Fruit fly (Drosophila melanogaster) whole organism, embryonic: ENCODE results near the gene Lrr47.

Experiments
- ATbp ChIP-seq: fragments of 200-800 bp; sonication (Bioruptor generic); optimal IDR thresholded peaks from 2 replicates; lab custom pipeline; 2017; ENCODE audit warnings: missing biosample characterization, mild to moderate bottlenecking, missing genetic modification characterization, missing genetic modification reagents
- Atf-2 ChIP-seq: fragments of 200-800 bp; sonication (Bioruptor generic); optimal IDR thresholded peaks from 2 replicates; lab custom pipeline; 2016; ENCODE audit warnings: missing biosample characterization, missing genetic modification characterization
- B-H1 ChIP-seq: fragments of 200-800 bp; sonication (Bioruptor generic); IDR thresholded peaks from 3 replicates; pipeline ENCODE4 v1.3.6; 2022; ENCODE audit warnings: missing biosample characterization, missing genetic modification characterization
- BEAF-32 ChIP-seq: fragments of 200-800 bp; sonication (Bioruptor generic); optimal IDR thresholded peaks from 3 replicates; lab custom pipeline; 2017; ENCODE audit warnings: missing biosample characterization, missing genetic modification characterization, mild to moderate bottlenecking, moderate library complexity, missing genetic modification reagents
- Bgb ChIP-seq: fragments of 200-800 bp; sonication (Bioruptor generic); IDR thresholded peaks from 2 replicates; pipeline ENCODE4 v1.3.6; 2022; ENCODE audit warnings: missing biosample characterization, missing genetic modification characterization; ENCODE audit not compliant: partially characterized antibody
- CG1024 ChIP-seq: fragments of 200-800 bp; sonication (Bioruptor generic); IDR thresholded peaks from 2 replicates; pipeline ENCODE4 v1.3.6; 2022; ENCODE audit warnings: missing biosample characterization, missing genetic modification characterization
- CG10462 ChIP-seq: fragments of 200-800 bp; sonication (Bioruptor generic); optimal IDR thresholded peaks from 2 replicates; lab custom pipeline; 2016; ENCODE audit warnings: missing biosample characterization, missing genetic modification characterization
- CG14860 ChIP-seq: fragments of 200-800 bp; sonication (Bioruptor generic); IDR thresholded peaks from 3 replicates; pipeline ENCODE4 v1.3.6; 2022; ENCODE audit warnings: missing biosample characterization, missing genetic modification characterization; ENCODE audit not compliant: partially characterized antibody
- CG15514 ChIP-seq: fragments of 200-800 bp; sonication (Bioruptor generic); optimal IDR thresholded peaks from 3 replicates; lab custom pipeline; 2017; ENCODE audit warnings: missing biosample characterization, missing genetic modification characterization, mild to moderate bottlenecking, moderate library complexity, missing genetic modification reagents
- CG15696 ChIP-seq: fragments of 200-800 bp; sonication (Bioruptor generic); optimal IDR thresholded peaks from 2 replicates; lab custom pipeline; 2019; ENCODE audit warnings: missing biosample characterization, mild to moderate bottlenecking, missing genetic modification characterization, moderate library complexity
- CG1602 ChIP-seq: fragments of 200-800 bp; sonication (Bioruptor generic); optimal IDR thresholded peaks from 3 replicates; lab custom pipeline; 2016; ENCODE audit warnings: missing biosample characterization, missing genetic modification characterization
- CG18011 ChIP-seq: fragments of 200-800 bp; sonication (Bioruptor generic); optimal IDR thresholded peaks from 2 replicates; lab custom pipeline; 2017; ENCODE audit warnings: missing biosample characterization, missing genetic modification characterization, mild to moderate bottlenecking, moderate library complexity, missing genotype
- CG18619 ChIP-seq: fragments of 200-800 bp; sonication (Bioruptor generic); optimal IDR thresholded peaks from 3 replicates; lab custom pipeline; 2017; ENCODE audit warnings: missing biosample characterization, mild to moderate bottlenecking, missing genetic modification characterization
- CG2202 ChIP-seq: fragments of 200-800 bp; sonication (Bioruptor generic); optimal IDR thresholded peaks from 2 replicates; lab custom pipeline; 2018; ENCODE audit warnings: missing biosample characterization, mild to moderate bottlenecking, missing genetic modification characterization
- CG32532 ChIP-seq: fragments of 200-800 bp; sonication (Bioruptor generic); IDR thresholded peaks from 2 replicates; pipeline ENCODE4 v1.3.6; 2022; ENCODE audit warnings: missing biosample characterization, missing genetic modification characterization
- CG32772 ChIP-seq: fragments of 200-800 bp; sonication (Bioruptor generic); IDR thresholded peaks from 2 replicates; pipeline ENCODE4 v1.3.6; 2022; ENCODE audit warnings: missing biosample characterization, missing genetic modification characterization
- CG3838 ChIP-seq: fragments of 200-800 bp; sonication (Bioruptor generic); optimal IDR thresholded peaks from 3 replicates; lab custom pipeline; 2016; ENCODE audit warnings: missing biosample characterization, missing genetic modification characterization
- CG3847 ChIP-seq: fragments of 200-800 bp; sonication (Bioruptor generic); IDR thresholded peaks from 2 replicates; pipeline ENCODE4 v1.3.6; 2022; ENCODE audit warnings: missing biosample characterization, missing genetic modification characterization
- CG42726 ChIP-seq: fragments of 200-800 bp; sonication (Bioruptor generic); IDR thresholded peaks from 2 replicates; pipeline ENCODE4 v1.3.6; 2022; ENCODE audit warnings: missing biosample characterization, missing genetic modification characterization; ENCODE audit not compliant: partially characterized antibody
- CG4328 ChIP-seq: fragments of 200-800 bp; sonication (Bioruptor generic); optimal IDR thresholded peaks from 3 replicates; lab custom pipeline; 2017; ENCODE audit warnings: missing biosample characterization, missing genetic modification reagents, missing genetic modification characterization
- CG5180 ChIP-seq: fragments of 200-800 bp; sonication (Bioruptor generic); optimal IDR thresholded peaks from 3 replicates; lab custom pipeline; 2017; ENCODE audit warnings: missing biosample characterization, missing genetic modification characterization, mild to moderate bottlenecking, moderate library complexity, missing genetic modification reagents
- CG6689 ChIP-seq: fragments of 200-800 bp; sonication (Bioruptor generic); IDR thresholded peaks from 2 replicates; pipeline ENCODE4 v1.3.6; 2022; ENCODE audit warnings: missing biosample characterization, missing genetic modification characterization
- CG7839 ChIP-seq: fragments of 200-800 bp; sonication (Bioruptor generic); optimal IDR thresholded peaks from 3 replicates; lab custom pipeline; 2018; ENCODE audit warnings: missing biosample characterization, mild to moderate bottlenecking, missing genetic modification characterization, moderate library complexity
- E2f2 ChIP-seq: fragments of 200-800 bp; sonication (Bioruptor generic); IDR thresholded peaks from 2 replicates; pipeline ENCODE4 v1.3.6; 2022; ENCODE audit warnings: missing biosample characterization, missing genetic modification characterization
- Hr39 ChIP-seq: fragments of >200 bp; optimal IDR thresholded peaks from 2 replicates; lab custom pipeline; 2017
- Hr78 ChIP-seq, 2 experiments: fragments of 200-800 bp in 1 of 2; fragments of >200 bp in 1 of 2; sonication (Bioruptor generic) in 1 of 2; optimal IDR thresholded peaks; 2 replicates each; lab custom pipeline; 2017 to 2019; ENCODE audit warnings: missing biosample characterization in 2 of 2, missing genetic modification characterization in 2 of 2, mild to moderate bottlenecking in 1 of 2, moderate library complexity in 1 of 2
- Kr ChIP-seq: fragments of 200-800 bp; sonication (Bioruptor generic); optimal IDR thresholded peaks from 2 replicates; lab custom pipeline; 2017; ENCODE audit warnings: missing biosample characterization, mild to moderate bottlenecking, missing genetic modification characterization
- Scr ChIP-seq: fragments of 200-800 bp; sonication (Bioruptor generic); IDR thresholded peaks from 2 replicates; pipeline ENCODE4 v1.3.6; 2022; ENCODE audit warnings: missing biosample characterization, missing genetic modification characterization; ENCODE audit not compliant: partially characterized antibody
- amos ChIP-seq: fragments of 200-800 bp; sonication (Bioruptor generic); IDR thresholded peaks from 2 replicates; pipeline ENCODE4 v1.3.6; 2022; ENCODE audit warnings: missing biosample characterization, missing genetic modification characterization; ENCODE audit not compliant: partially characterized antibody
- bbx ChIP-seq: fragments of 200-800 bp; sonication (Bioruptor generic); IDR thresholded peaks from 2 replicates; pipeline ENCODE4 v1.3.6; 2022; ENCODE audit warnings: missing biosample characterization, missing genetic modification characterization; ENCODE audit not compliant: partially characterized antibody
- bowl ChIP-seq: fragments of 200-800 bp; sonication (Bioruptor generic); IDR thresholded peaks from 2 replicates; pipeline ENCODE4 v1.3.6; 2022; ENCODE audit warnings: missing biosample characterization, missing genetic modification characterization
- cg ChIP-seq: fragments of 200-800 bp; sonication (Bioruptor generic); optimal IDR thresholded peaks from 3 replicates; lab custom pipeline; 2019; ENCODE audit warnings: missing biosample characterization, mild to moderate bottlenecking, missing genetic modification characterization, moderate library complexity
- dimm ChIP-seq: fragments of 200-800 bp; sonication (Bioruptor generic); IDR thresholded peaks from 2 replicates; pipeline ENCODE4 v1.3.6; 2022; ENCODE audit warnings: missing biosample characterization, missing genetic modification characterization
- dysf ChIP-seq: fragments of 200-800 bp; sonication (Bioruptor generic); IDR thresholded peaks from 3 replicates; pipeline ENCODE4 v1.3.6; 2022; ENCODE audit warnings: missing biosample characterization, missing genetic modification characterization
- ems ChIP-seq: fragments of 200-800 bp; sonication (Bioruptor generic); optimal IDR thresholded peaks from 3 replicates; lab custom pipeline; 2016; ENCODE audit warnings: missing biosample characterization, missing genetic modification characterization
- fd96Cb ChIP-seq: fragments of 200-800 bp; sonication (Bioruptor generic); optimal IDR thresholded peaks from 2 replicates; lab custom pipeline; 2018; ENCODE audit warnings: missing biosample characterization, mild to moderate bottlenecking, missing genetic modification characterization, moderate library complexity
- gsb-n ChIP-seq: fragments of 200-800 bp; sonication (Bioruptor generic); optimal IDR thresholded peaks from 3 replicates; lab custom pipeline; 2018; ENCODE audit warnings: missing biosample characterization, mild to moderate bottlenecking, missing genetic modification characterization
- ind ChIP-seq: fragments of 200-800 bp; sonication (Bioruptor generic); optimal IDR thresholded peaks from 3 replicates; lab custom pipeline; 2016; ENCODE audit warnings: missing biosample characterization, missing genetic modification characterization
- kni ChIP-seq: fragments of 200-800 bp; sonication (Bioruptor generic); optimal IDR thresholded peaks from 3 replicates; lab custom pipeline; 2017; ENCODE audit warnings: mild to moderate bottlenecking, missing biosample characterization, missing genetic modification reagents, missing genetic modification characterization
- lilli ChIP-seq: fragments of 200-800 bp; sonication (Bioruptor generic); optimal IDR thresholded peaks from 3 replicates; lab custom pipeline; 2016; ENCODE audit warnings: missing biosample characterization, missing genetic modification characterization
- nerfin-2 ChIP-seq: fragments of 200-800 bp; sonication (Bioruptor generic); IDR thresholded peaks from 2 replicates; pipeline ENCODE4 v1.3.6; 2022; ENCODE audit warnings: missing biosample characterization, missing genetic modification characterization; ENCODE audit not compliant: partially characterized antibody
- pzg ChIP-seq: fragments of 200-800 bp; sonication (Bioruptor generic); optimal IDR thresholded peaks from 3 replicates; lab custom pipeline; 2018; ENCODE audit warnings: missing biosample characterization, mild to moderate bottlenecking, missing genetic modification characterization, moderate library complexity
- salm ChIP-seq: fragments of 200-800 bp; sonication (Bioruptor generic); optimal IDR thresholded peaks from 2 replicates; lab custom pipeline; 2018; ENCODE audit warnings: missing biosample characterization, mild to moderate bottlenecking, missing genetic modification characterization
- sc ChIP-seq, 3 experiments: fragments of >200 bp in 2 of 3; fragments of 200-800 bp in 1 of 3; sonication (Bioruptor generic) in 1 of 3; optimal IDR thresholded peaks; 2 replicates in 2 of 3; 3 replicates in 1 of 3; lab custom pipeline; 2017; ENCODE audit warnings: mild to moderate bottlenecking in 1 of 3, missing biosample characterization in 1 of 3, missing genetic modification characterization in 1 of 3, missing genetic modification reagents in 1 of 3
- sisA ChIP-seq: fragments of 200-800 bp; sonication (Bioruptor generic); IDR thresholded peaks from 2 replicates; pipeline ENCODE4 v1.3.6; 2022; ENCODE audit warnings: missing biosample characterization, missing genetic modification characterization
- sug ChIP-seq: fragments of 200-800 bp; optimal IDR thresholded peaks from 2 replicates; lab custom pipeline; 2019; ENCODE audit warnings: missing biosample characterization, mild to moderate bottlenecking, missing genetic modification characterization, moderate library complexity
- tx ChIP-seq: fragments of 200-800 bp; sonication (Bioruptor generic); optimal IDR thresholded peaks from 2 replicates; lab custom pipeline; 2016; ENCODE audit warnings: missing biosample characterization, missing genetic modification characterization
- unc-4 ChIP-seq: fragments of 200-800 bp; sonication (Bioruptor generic); IDR thresholded peaks from 2 replicates; pipeline ENCODE4 v1.3.6; 2022; ENCODE audit warnings: missing biosample characterization, missing genetic modification characterization; ENCODE audit not compliant: partially characterized antibody
- zen ChIP-seq: fragments of 200-800 bp; sonication (Bioruptor generic); optimal IDR thresholded peaks from 3 replicates; lab custom pipeline; 2018; ENCODE audit warnings: missing biosample characterization, mild to moderate bottlenecking, missing genetic modification characterization, moderate library complexity

Gene Lrr47

DNA sequence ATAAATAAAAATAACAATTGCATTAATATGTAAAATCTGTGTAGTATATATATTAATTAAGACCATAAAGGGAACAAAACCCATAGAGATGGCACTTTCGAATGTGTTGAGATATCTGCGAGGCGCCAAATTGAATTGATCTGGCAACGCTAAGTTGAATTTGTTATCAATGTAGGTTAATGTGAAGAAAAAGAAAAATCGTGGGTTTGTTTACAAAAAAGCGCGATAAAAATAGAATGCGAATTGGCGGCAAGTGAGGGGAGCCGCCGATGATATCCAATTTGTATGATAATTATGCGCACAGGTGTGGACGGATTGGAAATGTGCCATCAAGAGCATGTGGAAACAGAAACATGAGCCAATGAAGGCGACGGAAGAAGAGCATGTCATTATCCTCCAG, 37.3 kb upstream of the Lrr47 start (continued):
- TF ChIP-seq tx (GFP tag; lab: Kevin White, UChicago): no peak
- no peak for TF ChIP-seq CG5180 (GFP tag; lab: Kevin White, UChicago)
- TF ChIP-seq ATbp: no peak
- no peak for TF ChIP-seq CG18619
- TF ChIP-seq fd96Cb: no peak
- peak; percentile 63 for TF ChIP-seq BEAF-32
- TF ChIP-seq dysf (GFP tag; lab: Robert Waterston, UW): no peak
- TF ChIP-seq CG32532: no peak
- TF ChIP-seq CG1024: no peak
- TF ChIP-seq CG4328: no peak
- no peak for TF ChIP-seq ems (GFP tag; lab: Kevin White, UChicago)
- no peak for TF ChIP-seq salm
- no peak for TF ChIP-seq dimm (GFP tag; lab: Robert Waterston, UW)
- TF ChIP-seq CG15514: peak; percentile 94
- no peak for TF ChIP-seq CG32772
- no peak for TF ChIP-seq CG15696 (tag; lab: Kevin White, UChicago)
- peak; percentile 45; the same call in 1 of the 2 replicates for TF ChIP-seq unc-4 (GFP tag; lab: Robert Waterston, UW)
- no peak for TF ChIP-seq bowl
- TF ChIP-seq sisA: no peak
- no peak for TF ChIP-seq CG6689
- no peak for TF ChIP-seq CG1602 (GFP tag; lab: Kevin White, UChicago)
- no peak for TF ChIP-seq zen
- no peak for TF ChIP-seq lilli
- no peak for TF ChIP-seq Hr78 (GFP tag; optimal IDR thresholded peaks at IDR 0.05; lab: Kevin White, UChicago)
- peak; percentile 44 for TF ChIP-seq kni (GFP tag; lab: Kevin White, UChicago)
- TF ChIP-seq Atf-2: no peak
- TF ChIP-seq CG18011 (GFP tag; lab: Kevin White, UChicago): no peak
- TF ChIP-seq ind: no peak
- TF ChIP-seq sug (tag; lab: Kevin White, UChicago): peak; percentile 26
- no peak for TF ChIP-seq B-H1
- TF ChIP-seq CG7839 (tag; lab: Kevin White, UChicago): no peak
- TF ChIP-seq amos (GFP tag; lab: Robert Waterston, UW): peak; percentile 49; the same call in 1 of the 2 replicates
- TF ChIP-seq CG3847 (GFP tag; lab: Robert Waterston, UW): 0 out of 2 replicates have a peak, but pooled peaks have one; percentile 17
- no peak for TF ChIP-seq gsb-n
- peak; percentile 97 for TF ChIP-seq E2f2 (GFP tag; lab: Robert Waterston, UW)
- peak; percentile 73 for TF ChIP-seq bbx (GFP tag; lab: Robert Waterston, UW)
- TF ChIP-seq nerfin-2 (GFP tag; lab: Robert Waterston, UW): peak; percentile 11; the same call in 1 of the 2 replicates
- no peak for TF ChIP-seq CG14860
- TF ChIP-seq CG3838: no peak
- peak; percentile 58 for TF ChIP-seq pzg (GFP tag; lab: Kevin White, UChicago)
- TF ChIP-seq Hr39 (lab: Kevin White, UChicago): no peak
- no peak for TF ChIP-seq sc (optimal IDR thresholded peaks at IDR 0.05; lab: Kevin White, UChicago)
- no peak for TF ChIP-seq sc (GFP tag; optimal IDR thresholded peaks at IDR 0.05; lab: Kevin White, UChicago)
- no peak for TF ChIP-seq cg (GFP tag; lab: Kevin White, UChicago)
- no peak for TF ChIP-seq CG42726
- TF ChIP-seq Scr (GFP tag; lab: Robert Waterston, UW): peak; percentile 54; the same call in 1 of the 2 replicates
- TF ChIP-seq CG2202: no peak
- no peak for TF ChIP-seq CG10462 (GFP tag; lab: Kevin White, UChicago)
- TF ChIP-seq Kr (GFP tag; lab: Kevin White, UChicago): no peak
- peak; percentile 34; the same call in 1 of the 2 replicates for TF ChIP-seq Bgb
